Worm (Caenorhabditis elegans): ENCODE data around the gene zip-11.

ce11 chrIV:3273295-3273694 is 37.8 kb upstream of the zip-11 start, which contains the start of gene T26C12.3:
- TF ChIP-seq W03F9.2 (tag; optimal IDR thresholded peaks at IDR 0.05) (no peak), dao-5 (tag; optimal IDR thresholded peaks at IDR 0.05) (no peak)

Measured in whole organism, L4/young adult.